Worm (Caenorhabditis elegans): Measurements from ENCODE around the gene rpt-2.

The rpt-2 gene

DNA sequence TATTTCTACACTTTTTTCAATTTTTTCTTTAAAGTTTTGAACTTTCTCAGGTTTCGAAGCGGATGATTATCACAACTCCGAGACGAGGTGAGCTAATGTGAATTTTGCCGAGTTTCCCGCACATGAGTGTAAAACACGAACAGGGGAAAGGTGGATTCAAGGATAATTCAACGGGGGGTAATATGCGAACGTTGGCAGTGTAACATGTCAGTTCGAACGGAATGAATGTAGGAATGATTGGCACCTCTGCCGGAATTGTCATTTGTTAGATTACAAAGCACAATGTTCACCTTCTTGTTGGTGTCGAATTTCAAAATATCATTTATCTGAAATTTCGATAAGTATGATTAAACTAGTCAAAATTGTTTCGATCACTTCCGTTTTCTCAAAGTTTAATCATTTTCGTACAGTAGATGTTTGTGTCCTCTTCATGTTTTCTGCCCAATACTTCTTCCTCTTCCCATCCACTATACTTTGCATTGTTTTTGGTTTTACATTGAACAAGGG, 1.5 kb upstream of the rpt-2 start, which contains the start of gene picc-1:
Gene picc-1 (plus strand): TSS at position 51 of the 507 bp plus-strand sequence.
- TF ChIP-seq T22C8.4 (GFP tag; IDR thresholded peaks at IDR 0.05) (no peak), klf-2 (GFP tag; conservative IDR thresholded peaks at IDR 0.05) (no peak), ref-1 (GFP tag; conservative IDR thresholded peaks at IDR 0.05) (no peak), tab-1 (GFP tag; IDR thresholded peaks at IDR 0.05) (no peak), flt-1 (GFP tag; IDR thresholded peaks at IDR 0.05) (no peak), ztf-23 (GFP tag; IDR thresholded peaks at IDR 0.05) (no peak), ztf-29 (GFP tag; IDR thresholded peaks at IDR 0.05) (no peak), med-1 (GFP tag; optimal IDR thresholded peaks at IDR 0.05; ENCODE audit: insufficient read depth) (no peak), cog-1 (tag; optimal IDR thresholded peaks at IDR 0.05) (no peak)

DNA sequence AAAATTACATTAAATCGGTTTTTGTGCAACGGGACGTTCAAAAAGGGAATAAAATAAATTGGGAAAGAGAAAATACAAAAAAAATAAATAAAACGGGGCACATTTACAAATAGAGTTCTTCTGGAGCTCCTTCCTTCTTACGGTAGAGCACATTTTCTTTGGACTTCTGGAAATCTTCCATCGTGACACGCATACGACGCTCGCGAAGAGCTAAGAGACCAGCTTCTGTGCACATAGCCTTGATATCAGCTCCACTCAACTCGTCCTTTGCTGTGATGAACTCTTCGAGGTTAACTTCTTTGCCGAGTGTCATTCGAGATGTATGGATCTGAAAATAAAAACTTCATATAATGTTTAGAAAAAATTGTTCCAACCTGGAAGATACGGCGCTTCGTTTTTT, 1.4 kb downstream of the rpt-2 start:
- no peak for TF ChIP-seq med-1 (GFP tag; optimal IDR thresholded peaks at IDR 0.05; ENCODE audit: insufficient read depth)

DNA sequence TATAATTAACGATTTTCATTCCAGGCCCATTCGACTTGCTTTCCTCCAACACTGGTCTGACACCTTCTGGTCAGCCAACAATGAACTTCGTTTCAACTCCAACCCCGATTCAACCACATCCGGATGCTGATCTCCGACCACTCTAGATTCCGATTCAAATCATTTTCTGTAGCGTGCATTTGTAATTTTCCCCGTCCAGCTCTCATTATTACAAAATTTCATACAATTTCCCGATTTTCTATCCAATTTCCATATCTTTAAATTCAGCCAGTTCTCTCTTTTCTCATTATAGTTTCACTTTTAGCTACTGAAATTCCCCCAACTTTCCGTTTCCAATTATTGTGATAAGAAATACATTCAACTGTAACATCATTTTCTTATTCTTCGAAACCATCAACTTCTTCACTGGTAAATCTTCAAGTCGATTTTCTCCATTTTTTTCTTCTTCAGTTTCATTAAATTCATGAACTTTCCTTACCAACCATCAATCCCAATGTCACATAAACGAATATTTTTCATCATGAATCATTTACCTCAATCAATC, 1.9 kb downstream of the rpt-2 start:
- TF ChIP-seq flt-1 (GFP tag; IDR thresholded peaks at IDR 0.05) (no peak), med-1 (GFP tag; optimal IDR thresholded peaks at IDR 0.05; ENCODE audit: insufficient read depth) (no peak), ztf-29 (GFP tag; IDR thresholded peaks at IDR 0.05) (no peak), ztf-23 (GFP tag; IDR thresholded peaks at IDR 0.05) (no peak), tab-1 (GFP tag; IDR thresholded peaks at IDR 0.05) (no peak), cog-1 (tag; optimal IDR thresholded peaks at IDR 0.05) (no peak), T22C8.4 (GFP tag; IDR thresholded peaks at IDR 0.05) (no peak), ref-1 (GFP tag; conservative IDR thresholded peaks at IDR 0.05) (no peak), klf-2 (GFP tag; conservative IDR thresholded peaks at IDR 0.05) (no peak)

DNA sequence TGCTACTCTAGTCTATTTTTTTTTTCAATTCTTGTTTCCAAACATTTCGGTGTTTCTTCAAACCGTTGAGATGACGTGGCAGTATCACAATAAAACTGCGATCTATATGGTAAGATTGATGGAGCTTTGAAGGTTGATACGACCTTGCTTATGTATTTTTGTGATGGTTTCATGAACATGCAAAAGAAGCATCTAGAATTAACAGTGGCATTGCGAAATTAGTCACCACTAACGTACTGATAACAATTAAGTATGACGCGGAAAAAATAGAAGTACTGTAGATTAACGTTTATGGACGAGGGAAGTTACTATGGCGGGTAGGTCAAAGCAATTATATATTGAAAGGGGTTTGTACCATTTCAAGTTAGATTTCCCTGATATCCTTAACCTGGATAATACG, 5.1 kb downstream of the rpt-2 start:
- no peak for TF ChIP-seq ztf-29 (GFP tag; IDR thresholded peaks at IDR 0.05)
- TF ChIP-seq klf-2 (GFP tag; conservative IDR thresholded peaks at IDR 0.05): no peak
- TF ChIP-seq T22C8.4 (GFP tag; IDR thresholded peaks at IDR 0.05): no peak
- TF ChIP-seq ztf-23 (GFP tag; IDR thresholded peaks at IDR 0.05): no peak

DNA sequence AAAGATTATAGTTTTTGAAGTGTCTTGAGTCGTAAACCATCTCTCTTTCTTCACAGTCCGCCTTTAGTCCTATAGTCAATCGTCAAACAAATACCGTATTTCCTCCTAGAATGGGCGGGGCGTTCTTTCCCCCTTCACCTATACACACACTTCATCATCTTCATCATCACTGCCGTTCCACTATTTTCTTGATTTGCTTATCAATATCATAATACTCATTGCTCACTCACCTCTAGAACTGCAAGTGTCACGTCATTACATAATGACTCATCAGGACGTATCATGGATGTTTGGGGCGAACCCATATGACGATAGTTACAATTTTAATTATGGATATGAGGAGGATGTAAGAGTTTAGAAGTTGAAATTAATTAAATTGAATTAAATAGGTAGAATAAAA, 6.8 kb downstream of the rpt-2 start:
- no peak for TF ChIP-seq ztf-29 (GFP tag; IDR thresholded peaks at IDR 0.05)
- TF ChIP-seq ztf-23 (GFP tag; IDR thresholded peaks at IDR 0.05): no peak
- TF ChIP-seq klf-2 (GFP tag; conservative IDR thresholded peaks at IDR 0.05): no peak

DNA sequence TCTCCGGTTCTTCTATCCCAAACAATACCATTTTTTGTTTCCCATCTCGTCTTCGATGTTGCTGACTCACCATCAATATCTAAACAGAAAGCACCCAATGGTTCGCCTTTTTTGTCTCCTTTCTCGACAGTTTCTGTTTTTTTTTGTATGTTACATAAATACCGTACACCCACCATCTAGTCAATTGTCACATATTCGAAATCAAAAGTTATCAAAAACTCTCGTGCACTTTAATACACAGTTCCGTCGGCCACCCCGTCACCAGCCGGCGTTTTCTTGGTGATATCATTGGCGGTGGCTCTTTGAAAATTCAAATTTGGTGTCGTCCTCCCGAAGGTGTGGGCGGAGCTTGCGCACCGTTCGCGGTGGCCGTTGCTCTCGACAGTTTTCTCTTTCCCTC, 9.5 kb downstream of the rpt-2 start:
- TF ChIP-seq ztf-29 (GFP tag; IDR thresholded peaks at IDR 0.05) (no peak), T22C8.4 (GFP tag; IDR thresholded peaks at IDR 0.05) (no peak), tab-1 (GFP tag; IDR thresholded peaks at IDR 0.05) (no peak), med-1 (GFP tag; optimal IDR thresholded peaks at IDR 0.05; ENCODE audit: insufficient read depth) (no peak), flt-1 (GFP tag; IDR thresholded peaks at IDR 0.05) (no peak), ztf-23 (GFP tag; IDR thresholded peaks at IDR 0.05) (no peak), klf-2 (GFP tag; conservative IDR thresholded peaks at IDR 0.05) (no peak), ref-1 (GFP tag; conservative IDR thresholded peaks at IDR 0.05) (no peak)

DNA sequence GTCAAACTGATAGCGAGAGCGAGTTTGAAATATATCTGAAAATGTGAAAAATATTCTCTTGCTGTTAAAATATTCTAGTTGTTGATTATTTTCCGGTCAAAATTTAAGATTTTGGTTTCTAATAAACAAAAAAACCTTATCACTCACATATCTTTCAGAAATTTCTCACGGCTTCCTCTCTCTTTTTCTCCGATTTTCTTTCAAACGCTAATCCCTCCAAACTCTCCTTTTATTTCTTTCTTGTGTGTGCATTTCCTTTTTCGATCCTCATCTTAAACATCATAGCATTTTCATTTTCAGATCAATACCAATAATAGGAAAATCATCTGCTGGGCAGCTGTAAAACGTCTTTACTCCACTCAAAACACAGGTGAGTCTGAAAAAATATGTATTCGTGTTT, 14.2 kb downstream of the rpt-2 start, which contains the start of gene fos-1:
Gene fos-1 (plus strand): TSS at position 301 of the 400 bp plus-strand sequence.
- no peak for TF ChIP-seq med-1 (GFP tag; optimal IDR thresholded peaks at IDR 0.05; ENCODE audit: insufficient read depth)
- no peak for TF ChIP-seq cog-1 (tag; optimal IDR thresholded peaks at IDR 0.05)
- no peak for TF ChIP-seq flt-1 (GFP tag; IDR thresholded peaks at IDR 0.05)
- no peak for TF ChIP-seq T22C8.4 (GFP tag; IDR thresholded peaks at IDR 0.05)
- TF ChIP-seq ref-1 (GFP tag; conservative IDR thresholded peaks at IDR 0.05): no peak
- no peak for TF ChIP-seq ztf-23 (GFP tag; IDR thresholded peaks at IDR 0.05)
- no peak for TF ChIP-seq ztf-29 (GFP tag; IDR thresholded peaks at IDR 0.05)
- TF ChIP-seq klf-2 (GFP tag; conservative IDR thresholded peaks at IDR 0.05): no peak
- no peak for TF ChIP-seq tab-1 (GFP tag; IDR thresholded peaks at IDR 0.05)

DNA sequence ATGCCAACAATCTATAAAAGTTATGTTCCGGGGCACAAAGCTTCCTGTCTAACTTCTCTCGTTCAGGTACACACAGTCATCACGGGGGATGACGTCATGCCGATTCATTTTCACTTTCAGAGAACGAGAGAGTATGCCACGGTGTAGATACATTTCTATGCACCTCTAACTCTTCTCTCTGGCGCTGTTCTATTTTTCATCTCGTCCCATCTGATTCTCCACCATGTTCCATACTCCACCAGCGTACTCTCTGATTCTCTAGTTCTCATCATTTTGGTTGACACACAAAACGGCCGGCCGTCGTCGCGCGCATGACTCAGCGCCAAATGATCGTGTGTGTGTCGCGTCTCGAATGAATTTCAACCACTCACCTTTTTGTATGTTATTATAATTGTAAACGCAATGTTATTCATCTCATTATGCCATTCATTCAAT, 17.1 kb downstream of the rpt-2 start:
- TF ChIP-seq cog-1 (tag; optimal IDR thresholded peaks at IDR 0.05) (peak; percentile 88), flt-1 (GFP tag; IDR thresholded peaks at IDR 0.05) (no peak)

DNA sequence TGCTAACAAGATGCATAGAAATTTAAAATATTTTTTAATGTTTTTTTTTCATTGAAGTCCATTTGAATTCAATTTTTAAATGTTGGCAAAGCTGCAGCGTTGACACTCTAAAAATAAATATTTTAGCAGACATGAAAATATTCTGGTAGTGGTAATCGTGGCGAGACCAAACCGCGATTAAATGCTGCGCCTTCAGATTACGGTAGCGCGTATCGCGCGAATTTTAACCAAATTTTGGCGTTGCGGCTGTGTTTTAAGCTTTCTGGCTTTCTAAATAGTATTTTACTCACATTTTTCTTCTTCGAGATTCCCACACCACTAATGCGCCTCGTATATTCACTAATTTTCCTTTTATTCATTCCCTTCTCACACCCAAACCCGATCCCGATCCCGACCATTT, 21.4 kb downstream of the rpt-2 start, which contains the start of gene cpg-4:
Gene cpg-4 (plus strand): TSS at position 303 of the 400 bp plus-strand sequence.
- TF ChIP-seq med-1 (GFP tag; optimal IDR thresholded peaks at IDR 0.05; ENCODE audit: insufficient read depth) (no peak), cog-1 (tag; optimal IDR thresholded peaks at IDR 0.05) (no peak), ztf-29 (GFP tag; IDR thresholded peaks at IDR 0.05) (no peak), ref-1 (GFP tag; conservative IDR thresholded peaks at IDR 0.05) (no peak), ztf-23 (GFP tag; IDR thresholded peaks at IDR 0.05) (no peak)

DNA sequence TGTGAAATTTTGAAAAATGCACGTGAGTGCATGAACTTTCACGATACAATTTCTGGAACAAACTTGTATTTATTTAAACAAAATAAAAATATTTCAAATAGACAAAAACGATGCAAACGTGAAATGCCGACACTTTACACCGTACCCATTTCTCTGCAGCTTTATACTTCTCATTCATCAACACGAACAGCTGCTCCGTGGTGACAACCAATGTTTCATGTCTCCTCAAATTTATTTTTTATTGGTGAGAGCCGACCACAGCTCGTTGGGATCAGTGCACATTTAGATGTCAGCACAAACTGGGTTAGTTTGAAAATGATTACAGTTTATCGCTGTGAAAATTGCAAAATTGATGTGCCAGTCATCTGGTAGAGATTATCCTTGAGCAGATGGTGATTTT, 21.9 kb downstream of the rpt-2 start:
- TF ChIP-seq ztf-23 (GFP tag; IDR thresholded peaks at IDR 0.05): no peak
- TF ChIP-seq T22C8.4 (GFP tag; IDR thresholded peaks at IDR 0.05): no peak
- TF ChIP-seq flt-1 (GFP tag; IDR thresholded peaks at IDR 0.05): no peak
- TF ChIP-seq ztf-29 (GFP tag; IDR thresholded peaks at IDR 0.05): no peak
- no peak for TF ChIP-seq tab-1 (GFP tag; IDR thresholded peaks at IDR 0.05)
- no peak for TF ChIP-seq ref-1 (GFP tag; conservative IDR thresholded peaks at IDR 0.05)
- TF ChIP-seq med-1 (GFP tag; optimal IDR thresholded peaks at IDR 0.05; ENCODE audit: insufficient read depth): no peak
- TF ChIP-seq cog-1 (tag; optimal IDR thresholded peaks at IDR 0.05): no peak
- no peak for TF ChIP-seq klf-2 (GFP tag; conservative IDR thresholded peaks at IDR 0.05)
